Fruit fly (Drosophila melanogaster): ENCODE data around the gene Vps15.

The Vps15 gene

DNA sequence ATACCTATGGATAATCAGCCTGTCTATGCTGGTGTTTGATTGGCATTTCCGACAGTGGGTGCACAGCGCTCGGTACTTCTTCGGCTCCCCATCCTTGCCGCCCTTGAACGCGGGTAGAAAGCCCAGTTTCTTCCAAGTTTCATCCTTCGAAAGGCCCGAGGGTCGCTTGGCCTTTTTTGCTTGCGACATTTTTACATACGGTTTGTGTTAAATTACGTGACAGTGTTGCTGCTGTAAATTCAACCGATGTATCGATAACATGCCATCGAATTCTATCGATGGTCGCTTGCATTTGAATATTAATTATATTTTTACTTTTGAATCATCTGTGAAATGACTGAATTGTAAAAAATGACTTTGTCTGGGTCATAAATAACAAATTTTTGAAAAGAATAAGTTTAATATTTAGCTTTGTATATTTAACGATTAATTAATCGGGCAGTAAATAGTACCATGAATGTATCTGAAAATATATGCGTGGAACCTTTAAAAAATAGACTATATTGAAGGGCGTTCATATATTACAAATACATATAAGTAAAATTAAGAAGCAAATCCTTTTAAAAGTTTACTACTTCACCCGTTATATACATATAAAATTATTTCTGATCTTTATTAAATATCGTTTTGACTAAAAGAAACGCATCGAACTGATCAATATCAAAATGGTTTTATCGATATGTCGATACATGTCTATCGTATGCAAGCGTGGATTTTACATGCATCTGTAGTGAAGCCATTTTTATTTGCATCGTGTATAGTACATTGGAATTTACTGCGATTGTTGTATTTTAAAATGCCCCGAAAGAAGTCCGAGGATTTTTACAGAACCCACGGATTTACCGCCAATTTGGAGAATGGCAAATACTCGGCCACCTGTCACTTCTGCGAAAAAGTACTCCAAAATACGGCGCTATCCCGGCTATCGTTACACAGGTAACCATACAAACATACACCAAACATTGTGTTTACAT, 12.9 kb upstream of the Vps15 start, which contains the start of the genes Ibf2 and Ibf1 (continued):
- TF ChIP-seq lov (optimal IDR thresholded peaks at IDR 0.05) (no peak), lov (GFP tag; IDR thresholded peaks at IDR 0.05) (no peak), CG17912 (GFP tag; optimal IDR thresholded peaks at IDR 0.05) (no peak), B-H1 (GFP tag; IDR thresholded peaks at IDR 0.05) (no peak), pfk (GFP tag; optimal IDR thresholded peaks at IDR 0.05) (no peak), NK7.1 (GFP tag; optimal IDR thresholded peaks at IDR 0.05) (no peak), ap (GFP tag; IDR thresholded peaks at IDR 0.05) (no peak), Dref (GFP tag; IDR thresholded peaks at IDR 0.05) (peak; percentile 84), CG1647 (GFP tag; optimal IDR thresholded peaks at IDR 0.05) (no peak), CG14860 (GFP tag; IDR thresholded peaks at IDR 0.05; ENCODE audit: partially characterized antibody) (peak; percentile 75), CG11696 (GFP tag; IDR thresholded peaks at IDR 0.05) (no peak), luna (GFP tag; optimal IDR thresholded peaks at IDR 0.05) (no peak), CG15011 (GFP tag; optimal IDR thresholded peaks at IDR 0.05) (no peak), Dll (GFP tag; IDR thresholded peaks at IDR 0.05; ENCODE audit: partially characterized antibody) (peak; percentile 80), CG4404 (GFP tag; IDR thresholded peaks at IDR 0.05) (no peak), Abd-B (GFP tag; optimal IDR thresholded peaks at IDR 0.05) (no peak), CG42726 (GFP tag; IDR thresholded peaks at IDR 0.05; ENCODE audit: partially characterized antibody) (peak; percentile 89), salm (tag; optimal IDR thresholded peaks at IDR 0.05) (no peak), gsb (GFP tag; IDR thresholded peaks at IDR 0.05) (no peak), CG5180 (GFP tag; optimal IDR thresholded peaks at IDR 0.05) (no peak), CG6791 (GFP tag; IDR thresholded peaks at IDR 0.05; ENCODE audit: partially characterized antibody) (peak; percentile 92), cg (GFP tag; optimal IDR thresholded peaks at IDR 0.05) (no peak), MBD-R2 (GFP tag; IDR thresholded peaks at IDR 0.05) (peak; percentile 58), CG8089 (GFP tag; optimal IDR thresholded peaks at IDR 0.05) (no peak), CG8478 (optimal IDR thresholded peaks at IDR 0.05) (no peak), Nf-YC (tag; optimal IDR thresholded peaks at IDR 0.05) (no peak), hth (optimal IDR thresholded peaks at IDR 0.05) (no peak), Spps (tag; optimal IDR thresholded peaks at IDR 0.05) (no peak), sd (tag; optimal IDR thresholded peaks at IDR 0.05) (no peak), CG14710 (tag; optimal IDR thresholded peaks at IDR 0.05) (peak; percentile 62), ranshi (GFP tag; IDR thresholded peaks at IDR 0.05) (no peak), CG8359 (GFP tag; optimal IDR thresholded peaks at IDR 0.05; ENCODE audit: borderline replicate concordance) (no peak), bcd (GFP tag; optimal IDR thresholded peaks at IDR 0.05) (no peak), CG6813 (GFP tag; optimal IDR thresholded peaks at IDR 0.05) (no peak), sisA (GFP tag; IDR thresholded peaks at IDR 0.05) (no peak), Neu2 (GFP tag; optimal IDR thresholded peaks at IDR 0.05; ENCODE audit: borderline replicate concordance) (no peak), kah (GFP tag; optimal IDR thresholded peaks at IDR 0.05) (no peak), dpn (GFP tag; optimal IDR thresholded peaks at IDR 0.05) (no peak), CG12942 (GFP tag; optimal IDR thresholded peaks at IDR 0.05) (no peak), sens-2 (GFP tag; IDR thresholded peaks at IDR 0.05) (no peak), bowl (GFP tag; IDR thresholded peaks at IDR 0.05) (no peak), CG9215 (GFP tag; IDR thresholded peaks at IDR 0.05) (no peak), nom (GFP tag; optimal IDR thresholded peaks at IDR 0.05) (no peak), fd102C (GFP tag; optimal IDR thresholded peaks at IDR 0.05) (no peak), mirr (GFP tag; optimal IDR thresholded peaks at IDR 0.05) (no peak), CG11560 (tag; IDR thresholded peaks at IDR 0.05) (no peak), Atf3 (GFP tag; optimal IDR thresholded peaks at IDR 0.05) (no peak), CG3163 (GFP tag; optimal IDR thresholded peaks at IDR 0.05) (no peak), CG14667 (GFP tag; IDR thresholded peaks at IDR 0.05) (no peak), cato (GFP tag; optimal IDR thresholded peaks at IDR 0.05; ENCODE audit: borderline replicate concordance) (no peak)

Measured in whole organism, embryonic.